Fruit fly (Drosophila melanogaster): ENCODE data around the gene PAN3.

DNA sequence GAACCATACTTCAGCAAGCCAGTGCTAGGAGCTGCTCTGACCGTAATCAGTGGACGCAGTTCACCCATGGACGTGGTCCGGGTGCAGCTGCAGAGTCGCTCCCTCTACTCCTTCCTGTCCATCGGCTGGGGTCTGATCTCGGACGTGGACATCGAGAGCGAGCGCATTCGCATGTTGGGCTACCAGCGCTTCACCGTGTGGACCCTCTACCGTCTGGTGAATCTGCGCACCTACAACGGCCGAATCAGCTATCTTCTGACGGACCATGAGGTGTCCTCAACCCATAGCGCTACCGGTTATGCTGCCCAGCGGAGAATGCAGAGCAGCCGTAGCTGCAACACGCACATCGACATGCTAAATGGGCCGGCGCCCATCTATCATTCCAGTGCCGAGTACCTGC lies 22.3 kb upstream of the PAN3 start:
- TF ChIP-seq Vsx2 (GFP tag; optimal IDR thresholded peaks at IDR 0.05; ENCODE audit: partially characterized antibody) = no peak
- no peak for TF ChIP-seq h (GFP tag; optimal IDR thresholded peaks at IDR 0.05)
- TF ChIP-seq fru (GFP tag; optimal IDR thresholded peaks at IDR 0.05) = no peak
- TF ChIP-seq usp (GFP tag; optimal IDR thresholded peaks at IDR 0.05) = no peak
- TF ChIP-seq Myc (optimal IDR thresholded peaks at IDR 0.05) = no peak
- no peak for TF ChIP-seq rgr (GFP tag; optimal IDR thresholded peaks at IDR 0.05)
- no peak for TF ChIP-seq dsf (GFP tag; optimal IDR thresholded peaks at IDR 0.05; ENCODE audit: borderline replicate concordance)
- no peak for TF ChIP-seq jim (GFP tag; optimal IDR thresholded peaks at IDR 0.05)
- TF ChIP-seq br (GFP tag; optimal IDR thresholded peaks at IDR 0.05) = no peak
- TF ChIP-seq ey (GFP tag; optimal IDR thresholded peaks at IDR 0.05) = no peak
- no peak for TF ChIP-seq sage (GFP tag; optimal IDR thresholded peaks at IDR 0.05)
- TF ChIP-seq Dfd (GFP tag; optimal IDR thresholded peaks at IDR 0.05) = no peak
- no peak for TF ChIP-seq Hnf4 (GFP tag; optimal IDR thresholded peaks at IDR 0.05)
- no peak for TF ChIP-seq N (GFP tag; optimal IDR thresholded peaks at IDR 0.05)
